1 fruit fly cellular context compared by ENCODE assay signal in the genomic region with DNA sequence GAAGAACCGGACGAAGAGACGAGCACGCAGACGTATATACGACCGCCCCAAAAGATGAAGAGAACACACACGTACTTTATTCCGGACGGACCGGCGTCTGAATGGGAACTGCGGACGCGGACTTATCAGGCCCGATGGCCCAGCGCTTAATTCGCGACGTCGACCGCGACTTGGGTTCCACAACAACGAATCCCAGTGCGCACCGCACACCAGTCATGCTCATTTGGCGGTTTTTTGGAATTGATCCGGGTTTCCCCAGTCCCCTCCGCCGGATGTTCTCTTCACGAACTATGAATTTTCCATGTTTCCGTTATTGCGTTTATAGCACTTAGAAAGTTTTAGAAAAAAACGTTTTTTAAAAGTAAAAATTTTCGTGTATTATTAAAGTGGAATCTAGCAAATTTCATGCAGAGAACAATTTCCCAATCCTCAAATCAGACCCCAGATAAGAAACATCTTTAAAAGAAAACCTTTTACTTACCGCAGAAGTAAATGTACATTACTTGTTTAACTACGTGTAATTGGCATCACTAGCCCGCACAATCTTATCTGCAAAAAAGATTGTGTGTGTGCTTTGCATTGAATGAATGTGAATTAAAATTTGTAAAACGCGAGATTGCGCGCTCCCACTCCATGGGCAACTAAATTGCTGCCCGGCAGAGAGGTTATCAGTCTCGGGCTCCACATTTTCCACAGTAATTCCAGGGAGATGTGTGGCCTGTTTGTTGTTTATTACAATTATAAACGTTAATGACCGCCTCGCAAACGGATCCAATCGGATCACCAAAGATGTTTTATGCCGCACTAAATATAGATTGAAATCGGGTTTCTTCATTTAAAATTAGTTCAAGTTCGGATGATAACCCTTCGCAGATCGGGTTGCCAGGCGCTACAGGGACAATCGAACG.
TF ChIP-seq lines count a peak whose summit lies in the region.

TSS of gene CG7149 (minus strand) at position 110 of the 908 bp plus-strand sequence.

TF ChIP-seq in whole organism, embryonic, 481 proteins besides CTCF, POLR2A, EP300 and RAD21 (continued from another document and continues in another):
- TF ChIP-seq slbo (GFP tag; IDR thresholded peaks at IDR 0.05; lab: Robert Waterston, UW) (peak; percentile 41; the same call in 1 of the 2 replicates), p53 (GFP tag; optimal IDR thresholded peaks at IDR 0.05; lab: Kevin White, UChicago) (no peak), bowl (GFP tag; IDR thresholded peaks at IDR 0.05; lab: Robert Waterston, UW) (no peak), Nf-YC (tag; optimal IDR thresholded peaks at IDR 0.05; lab: Kevin White, UChicago) (no peak), Fer2 (tag; optimal IDR thresholded peaks at IDR 0.05; lab: Kevin White, UChicago) (no peak), grau (tag; optimal IDR thresholded peaks at IDR 0.05; lab: Kevin White, UChicago) (peak; percentile 13), CoRest (tag; optimal IDR thresholded peaks at IDR 0.05; lab: Kevin White, UChicago) (peak; percentile 35), Vsx1 (GFP tag; optimal IDR thresholded peaks at IDR 0.05; lab: Kevin White, UChicago) (peak; percentile 39), Stat92E (GFP tag; optimal IDR thresholded peaks at IDR 0.05; lab: Kevin White, UChicago) (no peak), Pdp1 (GFP tag; optimal IDR thresholded peaks at IDR 0.05; lab: Kevin White, UChicago) (peak in 1 of 2 experiments; percentile 23), insv (GFP tag; optimal IDR thresholded peaks at IDR 0.05; lab: Kevin White, UChicago) (no peak), Hmx (GFP tag; optimal IDR thresholded peaks at IDR 0.05; lab: Kevin White, UChicago) (no peak), CG3163 (GFP tag; optimal IDR thresholded peaks at IDR 0.05; lab: Kevin White, UChicago) (peak; percentile 10), sens (GFP tag; lab: Kevin White, UChicago) (peak; percentile 50), CG4424 (GFP tag; optimal IDR thresholded peaks at IDR 0.05; lab: Kevin White, UChicago) (peak; percentile 5), ci (GFP tag; IDR thresholded peaks at IDR 0.05; lab: Robert Waterston, UW) (peak; percentile 66; the same call in 2 of the 3 replicates), NC2α (GFP tag; optimal IDR thresholded peaks at IDR 0.05; lab: Kevin White, UChicago) (no peak), CG12219 (GFP tag; optimal IDR thresholded peaks at IDR 0.05; lab: Kevin White, UChicago) (no peak), CG16779 (GFP tag; IDR thresholded peaks at IDR 0.05; lab: Robert Waterston, UW) (0 out of 2 replicates have a peak, but pooled peaks have one; percentile 27), CG4404 (GFP tag; IDR thresholded peaks at IDR 0.05; lab: Robert Waterston, UW) (no peak), chinmo (GFP tag; IDR thresholded peaks at IDR 0.05; lab: Robert Waterston, UW; ENCODE audit: partially characterized antibody) (peak; percentile 92; the same call in 3 of the 4 replicates), BtbVII (GFP tag; optimal IDR thresholded peaks at IDR 0.05; lab: Kevin White, UChicago) (peak; percentile 35), CG17802 (tag; optimal IDR thresholded peaks at IDR 0.05; lab: Kevin White, UChicago) (no peak), zfh1 (GFP tag; IDR thresholded peaks at IDR 0.05; lab: Robert Waterston, UW) (0 out of 3 replicates have a peak, but pooled peaks have one; percentile 16), hkb (optimal IDR thresholded peaks at IDR 0.05; lab: Kevin White, UChicago) (no peak), hkb (GFP tag; IDR thresholded peaks at IDR 0.05; lab: Robert Waterston, UW) (peak; percentile 6; the same call in 1 of the 2 replicates), en (GFP tag; optimal IDR thresholded peaks at IDR 0.05; lab: Kevin White, UChicago) (no peak), exex (tag; optimal IDR thresholded peaks at IDR 0.05; lab: Kevin White, UChicago) (peak; percentile 91), cwo (GFP tag; optimal IDR thresholded peaks at IDR 0.05; lab: Kevin White, UChicago) (peak; percentile 57), CG6254 (GFP tag; optimal IDR thresholded peaks at IDR 0.05; lab: Kevin White, UChicago) (no peak), CG11398 (GFP tag; optimal IDR thresholded peaks at IDR 0.05; lab: Kevin White, UChicago) (no peak), CG31224 (GFP tag; IDR thresholded peaks at IDR 0.05; lab: Robert Waterston, UW) (no peak), Bgb (GFP tag; IDR thresholded peaks at IDR 0.05; lab: Robert Waterston, UW; ENCODE audit: partially characterized antibody) (peak; percentile 57; the same call in 1 of the 2 replicates), ro (GFP tag; IDR thresholded peaks at IDR 0.05; lab: Robert Waterston, UW) (no peak), CG13287 (GFP tag; IDR thresholded peaks at IDR 0.05; lab: Robert Waterston, UW; ENCODE audit: partially characterized antibody) (no peak; the same call in 1 of the 2 replicates), CG11723 (GFP tag; optimal IDR thresholded peaks at IDR 0.05; lab: Kevin White, UChicago) (no peak), Antp (GFP tag; optimal IDR thresholded peaks at IDR 0.05; lab: Kevin White, UChicago) (no peak), gro (GFP tag; optimal IDR thresholded peaks at IDR 0.05; lab: Kevin White, UChicago) (no peak), CG11560 (tag; IDR thresholded peaks at IDR 0.05; lab: Robert Waterston, UW) (no peak), CG1529 (GFP tag; optimal IDR thresholded peaks at IDR 0.05; lab: Kevin White, UChicago) (peak; percentile 7), CG17385 (GFP tag; optimal IDR thresholded peaks at IDR 0.05; lab: Kevin White, UChicago) (peak; percentile 83), mam (GFP tag; optimal IDR thresholded peaks at IDR 0.05; lab: Kevin White, UChicago) (no peak), CG34422 (GFP tag; IDR thresholded peaks at IDR 0.05; lab: Robert Waterston, UW) (peak; percentile 56; the same call in 2 of the 3 replicates), Dek (tag; optimal IDR thresholded peaks at IDR 0.05; lab: Kevin White, UChicago) (peak; percentile 4), hbn (GFP tag; IDR thresholded peaks at IDR 0.05; lab: Robert Waterston, UW; ENCODE audit: partially characterized antibody) (no peak), CG12769 (tag; optimal IDR thresholded peaks at IDR 0.05; lab: Kevin White, UChicago) (peak; percentile 62), schlank (tag; optimal IDR thresholded peaks at IDR 0.05; lab: Kevin White, UChicago) (no peak), shn (GFP tag; optimal IDR thresholded peaks at IDR 0.05; lab: Kevin White, UChicago) (no peak), Elba2 (GFP tag; optimal IDR thresholded peaks at IDR 0.05; lab: Kevin White, UChicago) (no peak), Med (GFP tag; lab: Kevin White, UChicago) (peak; percentile 83), CG1792 (GFP tag; optimal IDR thresholded peaks at IDR 0.05; lab: Kevin White, UChicago) (no peak), CG10366 (GFP tag; IDR thresholded peaks at IDR 0.05; lab: Robert Waterston, UW) (no peak), Hsf (GFP tag; optimal IDR thresholded peaks at IDR 0.05; lab: Kevin White, UChicago) (peak; percentile 21), CG11695 (GFP tag; IDR thresholded peaks at IDR 0.05; lab: Robert Waterston, UW) (no peak), CG18599 (GFP tag; optimal IDR thresholded peaks at IDR 0.05; lab: Kevin White, UChicago) (peak; percentile 39), salm (tag; optimal IDR thresholded peaks at IDR 0.05; lab: Kevin White, UChicago) (no peak), CG34376 (GFP tag; optimal IDR thresholded peaks at IDR 0.05; lab: Kevin White, UChicago) (peak; percentile 95), CG9797 (GFP tag; optimal IDR thresholded peaks at IDR 0.05; lab: Kevin White, UChicago) (no peak), mirr (GFP tag; optimal IDR thresholded peaks at IDR 0.05; lab: Kevin White, UChicago) (peak; percentile 96), C15 (GFP tag; IDR thresholded peaks at IDR 0.05; lab: Robert Waterston, UW) (no peak), Jarid2 (GFP tag; optimal IDR thresholded peaks at IDR 0.05; lab: Kevin White, UChicago) (peak; percentile 59), sob (GFP tag; IDR thresholded peaks at IDR 0.05; lab: Robert Waterston, UW) (peak; percentile 23; the same call in 1 of the 2 replicates), tgo (GFP tag; IDR thresholded peaks at IDR 0.05; lab: Robert Waterston, UW) (peak; percentile 13; the same call in 1 of the 3 replicates), pho (GFP tag; optimal IDR thresholded peaks at IDR 0.05; lab: Kevin White, UChicago) (peak; percentile 7), dysf (GFP tag; IDR thresholded peaks at IDR 0.05; lab: Robert Waterston, UW) (peak; percentile 30; the same call in 1 of the 3 replicates), ems (GFP tag; optimal IDR thresholded peaks at IDR 0.05; lab: Kevin White, UChicago) (no peak), CG2678 (tag; optimal IDR thresholded peaks at IDR 0.05; lab: Kevin White, UChicago) (peak; percentile 20), Doc3 (GFP tag; IDR thresholded peaks at IDR 0.05; lab: Robert Waterston, UW; ENCODE audit: partially characterized antibody) (no peak), H2.0 (GFP tag; IDR thresholded peaks at IDR 0.05; lab: Robert Waterston, UW) (no peak), CG8281 (tag; optimal IDR thresholded peaks at IDR 0.05; lab: Kevin White, UChicago) (peak; percentile 16), CG17359 (tag; optimal IDR thresholded peaks at IDR 0.05; lab: Kevin White, UChicago) (no peak), hb (GFP tag; IDR thresholded peaks at IDR 0.05; lab: Robert Waterston, UW; ENCODE audit: partially characterized antibody) (no peak), Atf6 (GFP tag; IDR thresholded peaks at IDR 0.05; lab: Robert Waterston, UW) (peak; percentile 52), gfzf (GFP tag; optimal IDR thresholded peaks at IDR 0.05; lab: Kevin White, UChicago) (no peak), kay (GFP tag; optimal IDR thresholded peaks at IDR 0.05; lab: Kevin White, UChicago) (no peak), CG13424 (tag; optimal IDR thresholded peaks at IDR 0.05; lab: Kevin White, UChicago) (peak; percentile 20), Hand (GFP tag; optimal IDR thresholded peaks at IDR 0.05; lab: Kevin White, UChicago) (peak; percentile 40), Awh (GFP tag; IDR thresholded peaks at IDR 0.05; lab: Robert Waterston, UW) (0 out of 2 replicates have a peak, but pooled peaks have one; percentile 4), Sry-β (GFP tag; optimal IDR thresholded peaks at IDR 0.05; lab: Kevin White, UChicago) (peak; percentile 87), CG12659 (GFP tag; optimal IDR thresholded peaks at IDR 0.05; lab: Kevin White, UChicago) (peak; percentile 18), mld (GFP tag; IDR thresholded peaks at IDR 0.05; lab: Robert Waterston, UW; ENCODE audit: partially characterized antibody) (no peak), tx (GFP tag; optimal IDR thresholded peaks at IDR 0.05; lab: Kevin White, UChicago) (no peak), crc (GFP tag; optimal IDR thresholded peaks at IDR 0.05; lab: Kevin White, UChicago) (no peak), CG4707 (GFP tag; optimal IDR thresholded peaks at IDR 0.05; lab: Kevin White, UChicago) (no peak), CG2116 (GFP tag; optimal IDR thresholded peaks at IDR 0.05; lab: Kevin White, UChicago) (peak; percentile 2), E2f2 (GFP tag; IDR thresholded peaks at IDR 0.05; lab: Robert Waterston, UW) (no peak), Deaf1 (tag; optimal IDR thresholded peaks at IDR 0.05; lab: Kevin White, UChicago) (peak; percentile 88), gem (tag; optimal IDR thresholded peaks at IDR 0.05; lab: Kevin White, UChicago) (peak; percentile 19), yki (optimal IDR thresholded peaks at IDR 0.05; lab: Kevin White, UChicago) (no peak), al (GFP tag; IDR thresholded peaks at IDR 0.05; lab: Robert Waterston, UW) (no peak), grn (GFP tag; optimal IDR thresholded peaks at IDR 0.05; lab: Kevin White, UChicago) (peak; percentile 54), ftz-f1 (GFP tag; optimal IDR thresholded peaks at IDR 0.05; lab: Kevin White, UChicago) (peak; percentile 15), chif (GFP tag; optimal IDR thresholded peaks at IDR 0.05; lab: Kevin White, UChicago) (peak in 1 of 2 experiments; percentile 21), Hr51 (GFP tag; optimal IDR thresholded peaks at IDR 0.05; lab: Kevin White, UChicago) (peak in 1 of 2 experiments; percentile 31), gce (GFP tag; IDR thresholded peaks at IDR 0.05; lab: Robert Waterston, UW) (0 out of 3 replicates have a peak, but pooled peaks have one; percentile 26), sug (tag; optimal IDR thresholded peaks at IDR 0.05; lab: Kevin White, UChicago) (peak; percentile 88), Tbp (GFP tag; optimal IDR thresholded peaks at IDR 0.05; lab: Kevin White, UChicago) (no peak), CG30403 (GFP tag; optimal IDR thresholded peaks at IDR 0.05; lab: Kevin White, UChicago) (peak; percentile 33), CG10565 (GFP tag; optimal IDR thresholded peaks at IDR 0.05; lab: Kevin White, UChicago) (no peak), nerfin-2 (GFP tag; IDR thresholded peaks at IDR 0.05; lab: Robert Waterston, UW; ENCODE audit: partially characterized antibody) (no peak), Meics (GFP tag; optimal IDR thresholded peaks at IDR 0.05; lab: Kevin White, UChicago) (peak; percentile 33), D19A (tag; optimal IDR thresholded peaks at IDR 0.05; lab: Kevin White, UChicago) (peak; percentile 9), GATAe (GFP tag; conservative IDR thresholded peaks at IDR 0.05; lab: Robert Waterston, UW) (peak; percentile 66), wdn (GFP tag; IDR thresholded peaks at IDR 0.05; lab: Robert Waterston, UW) (no peak), lilli (GFP tag; optimal IDR thresholded peaks at IDR 0.05; lab: Kevin White, UChicago) (peak; percentile 44), CG10654 (GFP tag; optimal IDR thresholded peaks at IDR 0.05; lab: Kevin White, UChicago) (no peak), Fer1 (GFP tag; optimal IDR thresholded peaks at IDR 0.05; lab: Kevin White, UChicago) (peak; percentile 23), dmrt99B (tag; optimal IDR thresholded peaks at IDR 0.05; lab: Kevin White, UChicago) (no peak), CG12104 (GFP tag; optimal IDR thresholded peaks at IDR 0.05; lab: Kevin White, UChicago) (no peak), CG15514 (GFP tag; optimal IDR thresholded peaks at IDR 0.05; lab: Kevin White, UChicago) (peak; percentile 28), dpn (GFP tag; optimal IDR thresholded peaks at IDR 0.05; lab: Kevin White, UChicago) (peak in 1 of 2 experiments; percentile 2), CG30431 (GFP tag; optimal IDR thresholded peaks at IDR 0.05; lab: Kevin White, UChicago) (no peak), lbe (GFP tag; optimal IDR thresholded peaks at IDR 0.05; lab: Kevin White, UChicago) (no peak), Blimp-1 (GFP tag; optimal IDR thresholded peaks at IDR 0.05; lab: Kevin White, UChicago) (no peak), Dref (GFP tag; IDR thresholded peaks at IDR 0.05; lab: Robert Waterston, UW) (no peak), CG15073 (GFP tag; optimal IDR thresholded peaks at IDR 0.05; lab: Kevin White, UChicago) (no peak), Hr78 (GFP tag; optimal IDR thresholded peaks at IDR 0.05; lab: Kevin White, UChicago) (peak in 1 of 2 experiments; percentile 13), bbx (GFP tag; IDR thresholded peaks at IDR 0.05; lab: Robert Waterston, UW; ENCODE audit: partially characterized antibody) (peak; percentile 37; the same call in 1 of the 2 replicates)
